Fruit fly (Drosophila melanogaster) whole organism, pupa: ENCODE results near the gene CG13108.

Source experiments
- CG10348 ChIP-seq: fragments of 200-800 bp; sonication (Bioruptor generic); IDR thresholded peaks from 2 replicates; pipeline ENCODE4 v1.3.6; 2022; ENCODE audit warnings: missing biosample characterization, missing genetic modification characterization
- CG12605 ChIP-seq: fragments of 200-800 bp; sonication (Bioruptor generic); IDR thresholded peaks from 2 replicates; pipeline ENCODE4 v1.3.6; 2022; ENCODE audit warnings: missing biosample characterization, missing genetic modification characterization
- CG15710 ChIP-seq: fragments of 200-800 bp; sonication (Bioruptor generic); optimal IDR thresholded peaks from 2 replicates; lab custom pipeline; 2018; ENCODE audit warnings: missing biosample characterization, mild to moderate bottlenecking, missing genetic modification characterization, moderate library complexity
- CG34367 ChIP-seq: fragments of 200-800 bp; sonication (Bioruptor generic); optimal IDR thresholded peaks from 2 replicates; lab custom pipeline; 2018; ENCODE audit warnings: missing biosample characterization, mild to moderate bottlenecking, missing genetic modification characterization
- CG4496 ChIP-seq: fragments of 200-800 bp; sonication (Bioruptor generic); IDR thresholded peaks from 3 replicates; pipeline ENCODE4 v1.3.6; 2022; ENCODE audit warnings: missing biosample characterization, missing genetic modification characterization
- CG8301 ChIP-seq: fragments of 200-800 bp; sonication (Bioruptor generic); optimal IDR thresholded peaks from 2 replicates; lab custom pipeline; 2018; ENCODE audit warnings: missing biosample characterization, mild to moderate bottlenecking, missing genetic modification characterization
- EcR ChIP-seq: fragments of 200-800 bp; sonication (Bioruptor generic); optimal IDR thresholded peaks from 3 replicates; lab custom pipeline; 2019; ENCODE audit warnings: missing biosample characterization, missing genetic modification characterization, mild to moderate bottlenecking, moderate library complexity, missing genetic modification reagents
- fd96Ca ChIP-seq: fragments of 200-800 bp; sonication (Bioruptor generic); IDR thresholded peaks from 3 replicates; pipeline ENCODE4 v1.3.6; 2022; ENCODE audit warnings: missing biosample characterization, missing genetic modification characterization

DNA sequence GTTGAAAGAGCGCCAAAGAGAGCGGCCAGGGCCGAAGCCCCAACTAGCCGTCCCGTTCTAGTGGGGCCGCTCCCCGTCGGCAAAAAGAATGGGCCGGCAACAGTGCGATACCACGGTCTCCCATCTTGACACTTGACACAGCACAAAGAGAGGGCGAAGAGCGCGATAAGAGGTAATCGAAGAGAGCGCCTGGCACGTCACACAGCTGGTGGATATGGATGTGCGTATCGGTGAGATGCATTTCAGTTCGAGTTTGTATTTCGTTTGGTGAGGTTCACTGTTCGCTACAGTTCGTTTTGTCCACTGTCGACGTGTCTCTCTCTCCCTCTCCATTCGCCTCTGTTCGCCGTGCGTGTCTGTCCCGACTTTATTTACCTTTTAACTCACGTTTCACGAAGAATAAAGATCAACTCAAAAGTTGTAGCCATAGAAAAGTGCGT, 12.1 kb downstream of the CG13108 start:
- TF ChIP-seq CG15710 (peak; percentile 35), EcR (GFP tag; lab: Kevin White, UChicago) (peak; percentile 84), fd96Ca (peak; percentile 89), CG4496 (peak; percentile 88), CG10348 (GFP tag; lab: Robert Waterston, UW) (no peak), CG12605 (GFP tag; lab: Robert Waterston, UW) (peak; percentile 89), CG8301 (peak; percentile 54), CG34367 (peak; percentile 48)
